Fruit fly (Drosophila melanogaster): ENCODE results near the gene Tmtc1.
A peak's percentile ranks its signal among the peaks of the same experiment; 100 is the strongest.

The Tmtc1 gene

dm6 chr2L:2754437-2755322 is 77.1 kb downstream of the Tmtc1 start (continued):
- TF ChIP-seq CG7928 (GFP tag; optimal IDR thresholded peaks at IDR 0.05) (peak; percentile 68), CG11504 (tag; optimal IDR thresholded peaks at IDR 0.05) (peak; percentile 85), Mad (GFP tag; optimal IDR thresholded peaks at IDR 0.05) (peak; percentile 42), bowl (GFP tag; IDR thresholded peaks at IDR 0.05) (no peak), CG32772 (GFP tag; IDR thresholded peaks at IDR 0.05) (no peak), CG15479 (GFP tag; optimal IDR thresholded peaks at IDR 0.05) (peak; percentile 50), YL-1 (GFP tag; optimal IDR thresholded peaks at IDR 0.05) (peak; percentile 76), CG10209 (GFP tag; optimal IDR thresholded peaks at IDR 0.05) (peak; percentile 81), Optix (GFP tag; IDR thresholded peaks at IDR 0.05) (no peak), CG10565 (GFP tag; optimal IDR thresholded peaks at IDR 0.05) (peak; percentile 22), CG2202 (tag; optimal IDR thresholded peaks at IDR 0.05) (peak; percentile 72), CG34422 (GFP tag; IDR thresholded peaks at IDR 0.05) (no peak), CG15073 (GFP tag; optimal IDR thresholded peaks at IDR 0.05) (no peak), Oli (tag; optimal IDR thresholded peaks at IDR 0.05) (peak; percentile 89), Meics (GFP tag; optimal IDR thresholded peaks at IDR 0.05) (peak; percentile 91), kni (GFP tag; optimal IDR thresholded peaks at IDR 0.05) (peak; percentile 86), CG17802 (tag; optimal IDR thresholded peaks at IDR 0.05) (no peak), CG5180 (GFP tag; optimal IDR thresholded peaks at IDR 0.05) (peak; percentile 81), CG18599 (GFP tag; optimal IDR thresholded peaks at IDR 0.05) (peak; percentile 92), CG12299 (tag; optimal IDR thresholded peaks at IDR 0.05) (peak; percentile 82), CG6791 (GFP tag; IDR thresholded peaks at IDR 0.05; ENCODE audit: partially characterized antibody) (no peak), CG7372 (GFP tag; IDR thresholded peaks at IDR 0.05) (no peak), nau (GFP tag; optimal IDR thresholded peaks at IDR 0.05) (peak; percentile 87), Hmx (GFP tag; optimal IDR thresholded peaks at IDR 0.05) (peak; percentile 77), phol (tag; optimal IDR thresholded peaks at IDR 0.05) (peak; percentile 86), CG13775 (GFP tag; optimal IDR thresholded peaks at IDR 0.05) (peak; percentile 77), z (GFP tag; IDR thresholded peaks at IDR 0.05) (no peak), mam (GFP tag; optimal IDR thresholded peaks at IDR 0.05) (peak; percentile 79), p53 (GFP tag; optimal IDR thresholded peaks at IDR 0.05) (peak; percentile 54), CG4424 (GFP tag; optimal IDR thresholded peaks at IDR 0.05) (peak; percentile 79), Ada2b (GFP tag; IDR thresholded peaks at IDR 0.05) (no peak), CG15601 (tag; optimal IDR thresholded peaks at IDR 0.05) (peak; percentile 91), CG4707 (GFP tag; optimal IDR thresholded peaks at IDR 0.05) (peak; percentile 88), zf30C (GFP tag; optimal IDR thresholded peaks at IDR 0.05) (no peak), ken (GFP tag; IDR thresholded peaks at IDR 0.05) (no peak), HHEX (GFP tag; optimal IDR thresholded peaks at IDR 0.05) (peak; percentile 88), CG6813 (GFP tag; optimal IDR thresholded peaks at IDR 0.05) (peak; percentile 79), ERR (GFP tag; optimal IDR thresholded peaks at IDR 0.05) (peak; percentile 0), trh (GFP tag; optimal IDR thresholded peaks at IDR 0.05) (peak; percentile 32), CG11398 (GFP tag; optimal IDR thresholded peaks at IDR 0.05) (peak; percentile 51), org-1 (GFP tag; optimal IDR thresholded peaks at IDR 0.05) (peak; percentile 85), CG3838 (GFP tag; optimal IDR thresholded peaks at IDR 0.05) (no peak), CG4360 (GFP tag; IDR thresholded peaks at IDR 0.05) (no peak), amos (GFP tag; IDR thresholded peaks at IDR 0.05; ENCODE audit: partially characterized antibody) (no peak), Doc2 (GFP tag; IDR thresholded peaks at IDR 0.05) (no peak), sqz (GFP tag; optimal IDR thresholded peaks at IDR 0.05) (peak; percentile 91), CG2120 (GFP tag; optimal IDR thresholded peaks at IDR 0.05) (peak; percentile 88), Max (GFP tag; optimal IDR thresholded peaks at IDR 0.05) (peak; percentile 49), E2f2 (GFP tag; IDR thresholded peaks at IDR 0.05) (no peak)
